Worm (Caenorhabditis elegans) whole organism, L1 larva: ENCODE results near the gene K01A6.4.

Experiments
- lin-13 ChIP-seq: fragments of 150-350 bp; optimal IDR thresholded peaks from 2 replicates; lab custom pipeline; 2014; ENCODE audit warnings: missing biosample characterization, missing genetic modification reagents, missing genetic modification characterization
- mdl-1 ChIP-seq, 2 experiments: fragments of 150-350 bp; optimal IDR thresholded peaks; 2 replicates each; lab custom pipeline; 2014 to 2017; ENCODE audit warnings: missing biosample characterization in 2 of 2, missing genetic modification characterization in 2 of 2, inconsistent platforms in 1 of 2
- nhr-77 ChIP-seq: fragments of 150-350 bp; optimal IDR thresholded peaks from 2 replicates; lab custom pipeline; 2014; ENCODE audit warnings: missing biosample characterization, missing genetic modification characterization
- swsn-7 ChIP-seq: sonication (generic microtip); optimal IDR thresholded peaks from 2 replicates; lab custom pipeline; 2016; ENCODE audit warnings: missing genetic modification characterization, missing compliant biosample characterization

- TF ChIP-seq swsn-7, result no peak
- no peak for TF ChIP-seq mdl-1 (tag; optimal IDR thresholded peaks at IDR 0.05; lab: Kevin White, UChicago)
- no peak for TF ChIP-seq lin-13
- TF ChIP-seq nhr-77 (tag; lab: Kevin White, UChicago), result no peak
These were observed 32.0 kb upstream of the K01A6.4 start for ce11 chrIV:11772119-11772518.
